Fruit fly (Drosophila melanogaster) whole organism, embryonic: ENCODE data around the gene CG43307.

ENCODE experiments used
- ATbp ChIP-seq: fragments of 200-800 bp; sonication (Bioruptor generic); optimal IDR thresholded peaks from 2 replicates; lab custom pipeline; 2017; ENCODE audit warnings: missing biosample characterization, mild to moderate bottlenecking, missing genetic modification characterization, missing genetic modification reagents
- Abd-B ChIP-seq: fragments of 200-800 bp; sonication (Bioruptor generic); optimal IDR thresholded peaks from 2 replicates; lab custom pipeline; 2018; ENCODE audit warnings: missing biosample characterization, mild to moderate bottlenecking, missing genetic modification characterization, moderate library complexity
- Bgb ChIP-seq: fragments of 200-800 bp; sonication (Bioruptor generic); IDR thresholded peaks from 2 replicates; pipeline ENCODE4 v1.3.6; 2022; ENCODE audit warnings: missing biosample characterization, missing genetic modification characterization; ENCODE audit not compliant: partially characterized antibody
- CG10267 ChIP-seq: fragments of 200-800 bp; sonication (Bioruptor generic); optimal IDR thresholded peaks from 2 replicates; lab custom pipeline; 2018; ENCODE audit warnings: missing biosample characterization, mild to moderate bottlenecking, missing genetic modification characterization, moderate library complexity
- CG10321 ChIP-seq: fragments of 200-800 bp; sonication (Bioruptor generic); IDR thresholded peaks from 2 replicates; pipeline ENCODE4 v1.3.6; 2022; ENCODE audit warnings: missing biosample characterization, missing genetic modification characterization
- CG10462 ChIP-seq: fragments of 200-800 bp; sonication (Bioruptor generic); optimal IDR thresholded peaks from 2 replicates; lab custom pipeline; 2016; ENCODE audit warnings: missing biosample characterization, missing genetic modification characterization
- CG10654 ChIP-seq: fragments of 200-800 bp; sonication (Bioruptor generic); optimal IDR thresholded peaks from 2 replicates; lab custom pipeline; 2016; ENCODE audit warnings: missing biosample characterization, missing genetic modification characterization
- CG10959 ChIP-seq: fragments of 200-800 bp; sonication (Bioruptor generic); IDR thresholded peaks from 2 replicates; pipeline ENCODE4 v1.3.6; 2022; ENCODE audit warnings: missing biosample characterization, missing genetic modification characterization
- CG12104 ChIP-seq: fragments of 200-800 bp; sonication (Bioruptor generic); optimal IDR thresholded peaks from 3 replicates; lab custom pipeline; 2016; ENCODE audit warnings: missing biosample characterization, missing genetic modification characterization
- CG13296 ChIP-seq: fragments of 200-800 bp; sonication (Bioruptor generic); optimal IDR thresholded peaks from 3 replicates; lab custom pipeline; 2018; ENCODE audit warnings: missing biosample characterization, mild to moderate bottlenecking, missing genetic modification characterization
- CG1603 ChIP-seq: fragments of 200-800 bp; sonication (Bioruptor generic); optimal IDR thresholded peaks from 2 replicates; lab custom pipeline; 2019; ENCODE audit warnings: missing biosample characterization, mild to moderate bottlenecking, missing genetic modification characterization, moderate library complexity
- CG2678 ChIP-seq: fragments of 200-800 bp; sonication (Bioruptor generic); optimal IDR thresholded peaks from 3 replicates; lab custom pipeline; 2019; ENCODE audit warnings: missing biosample characterization, mild to moderate bottlenecking, missing genetic modification characterization, moderate library complexity
- CG30020 ChIP-seq: fragments of 200-800 bp; optimal IDR thresholded peaks from 2 replicates; lab custom pipeline; 2019; ENCODE audit warnings: missing biosample characterization, mild to moderate bottlenecking, missing genetic modification characterization, moderate library complexity
- CG30403 ChIP-seq: fragments of 200-800 bp; sonication (Bioruptor generic); optimal IDR thresholded peaks from 3 replicates; lab custom pipeline; 2016; ENCODE audit warnings: missing biosample characterization, missing genetic modification characterization
- CG31388 ChIP-seq: fragments of 200-800 bp; sonication (Bioruptor generic); optimal IDR thresholded peaks from 2 replicates; lab custom pipeline; 2016; ENCODE audit warnings: missing biosample characterization, missing genetic modification characterization
- CG3407 ChIP-seq: fragments of 200-800 bp; sonication (Bioruptor generic); optimal IDR thresholded peaks from 2 replicates; lab custom pipeline; 2018; ENCODE audit warnings: missing biosample characterization, mild to moderate bottlenecking, missing genetic modification characterization
- CG34224 ChIP-seq: fragments of 200-800 bp; sonication (Bioruptor generic); IDR thresholded peaks from 3 replicates; pipeline ENCODE4 v1.3.6; 2022; ENCODE audit warnings: missing biosample characterization, missing genetic modification characterization; ENCODE audit not compliant: partially characterized antibody
- CG6654 ChIP-seq: fragments of 200-800 bp; sonication (Bioruptor generic); optimal IDR thresholded peaks from 2 replicates; lab custom pipeline; 2017; ENCODE audit warnings: missing biosample characterization, mild to moderate bottlenecking, missing genetic modification characterization
- CG7556 ChIP-seq: fragments of 200-800 bp; sonication (Bioruptor generic); optimal IDR thresholded peaks from 2 replicates; lab custom pipeline; 2017; ENCODE audit warnings: missing biosample characterization, mild to moderate bottlenecking, missing genetic modification characterization
- CG8924 ChIP-seq: fragments of 200-800 bp; optimal IDR thresholded peaks from 3 replicates; lab custom pipeline; 2019; ENCODE audit warnings: missing biosample characterization, mild to moderate bottlenecking, missing genetic modification characterization, moderate library complexity
- CG9437 ChIP-seq: fragments of 200-800 bp; sonication (Bioruptor generic); optimal IDR thresholded peaks from 2 replicates; lab custom pipeline; 2018; ENCODE audit warnings: missing biosample characterization, mild to moderate bottlenecking, missing genetic modification characterization
- CkIIα-i1 ChIP-seq: fragments of 200-800 bp; sonication (Bioruptor generic); IDR thresholded peaks from 2 replicates; pipeline ENCODE4 v1.3.6; 2022; ENCODE audit warnings: missing biosample characterization, missing genetic modification characterization
- D19A ChIP-seq: fragments of 200-800 bp; optimal IDR thresholded peaks from 3 replicates; lab custom pipeline; 2019; ENCODE audit warnings: missing biosample characterization, mild to moderate bottlenecking, missing genetic modification characterization, moderate library complexity
- Dfd ChIP-seq, 2 experiments: fragments of >200 bp; optimal IDR thresholded peaks; 2 replicates each; lab custom pipeline; 2017; ENCODE audit warnings: missing biosample characterization in 2 of 2, missing genetic modification characterization in 2 of 2
- Dip2 ChIP-seq: fragments of 200-800 bp; sonication (Bioruptor generic); IDR thresholded peaks from 2 replicates; pipeline ENCODE4 v1.3.6; 2022; ENCODE audit warnings: missing biosample characterization, missing genetic modification characterization
- Ets97D ChIP-seq: fragments of 200-800 bp; sonication (Bioruptor generic); optimal IDR thresholded peaks from 3 replicates; lab custom pipeline; 2016; ENCODE audit warnings: missing biosample characterization, missing genetic modification characterization
- Gsc ChIP-seq: fragments of 200-800 bp; sonication (Bioruptor generic); IDR thresholded peaks from 2 replicates; pipeline ENCODE4 v1.3.6; 2022; ENCODE audit warnings: missing biosample characterization, missing genetic modification characterization
- HLH3B ChIP-seq: fragments of 200-800 bp; sonication (Bioruptor generic); IDR thresholded peaks from 2 replicates; pipeline ENCODE4 v1.3.6; 2022; ENCODE audit warnings: missing biosample characterization, missing genetic modification characterization
- Hmx ChIP-seq: fragments of 200-800 bp; sonication (Bioruptor generic); optimal IDR thresholded peaks from 2 replicates; lab custom pipeline; 2016; ENCODE audit warnings: missing biosample characterization, missing genetic modification characterization
- Hr3 ChIP-seq: fragments of 200-800 bp; sonication (Bioruptor generic); optimal IDR thresholded peaks from 3 replicates; lab custom pipeline; 2016; ENCODE audit warnings: missing biosample characterization, missing genetic modification characterization
- Jarid2 ChIP-seq: fragments of 200-800 bp; sonication (Bioruptor generic); optimal IDR thresholded peaks from 3 replicates; lab custom pipeline; 2017; ENCODE audit warnings: mild to moderate bottlenecking, missing biosample characterization, missing genetic modification reagents, missing genetic modification characterization
- Sin3A ChIP-seq: fragments of >200 bp; optimal IDR thresholded peaks from 2 replicates; lab custom pipeline; 2018
- Trl ChIP-seq, 3 experiments: fragments of >200 bp in 2 of 3; fragments of 200-800 bp in 1 of 3; sonication (Bioruptor generic) in 1 of 3; optimal IDR thresholded peaks; 2 replicates in 1 of 3; 3 replicates in 2 of 3; lab custom pipeline; 2016 to 2017; ENCODE audit warnings: missing biosample characterization in 1 of 3, missing genetic modification characterization in 1 of 3
- bcd ChIP-seq: fragments of 200-800 bp; sonication (Bioruptor generic); optimal IDR thresholded peaks from 2 replicates; lab custom pipeline; 2017; ENCODE audit warnings: missing biosample characterization, mild to moderate bottlenecking, missing genetic modification characterization
- bowl ChIP-seq: fragments of 200-800 bp; sonication (Bioruptor generic); IDR thresholded peaks from 2 replicates; pipeline ENCODE4 v1.3.6; 2022; ENCODE audit warnings: missing biosample characterization, missing genetic modification characterization
- en ChIP-seq: fragments of 200-800 bp; sonication (Bioruptor generic); optimal IDR thresholded peaks from 2 replicates; lab custom pipeline; 2016; ENCODE audit warnings: missing biosample characterization, missing genetic modification characterization
- hb ChIP-seq: fragments of 200-800 bp; sonication (Bioruptor generic); IDR thresholded peaks from 3 replicates; pipeline ENCODE4 v1.3.6; 2022; ENCODE audit warnings: missing biosample characterization, missing genetic modification characterization; ENCODE audit not compliant: partially characterized antibody
- hkb ChIP-seq, 2 experiments: fragments of 200-800 bp in 1 of 2; fragments of >200 bp in 1 of 2; sonication (Bioruptor generic) in 1 of 2; IDR thresholded peaks in 1 of 2; optimal IDR thresholded peaks in 1 of 2; 2 replicates each; pipeline versions ENCODE4 v1.3.6 to Lab custom; 2017 to 2022; ENCODE audit warnings: missing biosample characterization in 1 of 2, missing genetic modification characterization in 1 of 2
- jigr1 ChIP-seq: fragments of 200-800 bp; sonication (Bioruptor generic); IDR thresholded peaks from 3 replicates; pipeline ENCODE4 v1.3.6; 2022; ENCODE audit warnings: missing biosample characterization, missing genetic modification characterization
- ken ChIP-seq: fragments of 200-800 bp; sonication (Bioruptor generic); IDR thresholded peaks from 3 replicates; pipeline ENCODE4 v1.3.6; 2022; ENCODE audit warnings: missing biosample characterization, missing genetic modification characterization
- knrl ChIP-seq: fragments of 200-800 bp; sonication (Bioruptor generic); IDR thresholded peaks from 3 replicates; pipeline ENCODE4 v1.3.6; 2022; ENCODE audit warnings: missing biosample characterization, missing genetic modification characterization; ENCODE audit not compliant: partially characterized antibody
- nerfin-2 ChIP-seq: fragments of 200-800 bp; sonication (Bioruptor generic); IDR thresholded peaks from 2 replicates; pipeline ENCODE4 v1.3.6; 2022; ENCODE audit warnings: missing biosample characterization, missing genetic modification characterization; ENCODE audit not compliant: partially characterized antibody
- nmo ChIP-seq: fragments of 200-800 bp; sonication (Bioruptor generic); optimal IDR thresholded peaks from 2 replicates; lab custom pipeline; 2018; ENCODE audit warnings: missing biosample characterization, mild to moderate bottlenecking, missing genetic modification characterization, moderate library complexity
- psq ChIP-seq: fragments of 200-800 bp; sonication (Bioruptor generic); optimal IDR thresholded peaks from 2 replicates; lab custom pipeline; 2017; ENCODE audit warnings: missing biosample characterization, missing genetic modification characterization
- sima ChIP-seq: fragments of 200-800 bp; sonication (Bioruptor generic); optimal IDR thresholded peaks from 2 replicates; lab custom pipeline; 2016; ENCODE audit warnings: missing biosample characterization, missing genetic modification characterization
- sob ChIP-seq: fragments of 200-800 bp; sonication (Bioruptor generic); IDR thresholded peaks from 2 replicates; pipeline ENCODE4 v1.3.6; 2022; ENCODE audit warnings: missing biosample characterization, missing genetic modification characterization
- wdn ChIP-seq: fragments of 200-800 bp; sonication (Bioruptor generic); IDR thresholded peaks from 2 replicates; pipeline ENCODE4 v1.3.6; 2022; ENCODE audit warnings: missing biosample characterization, missing genetic modification characterization
- zf30C ChIP-seq: fragments of 200-800 bp; sonication (Bioruptor generic); optimal IDR thresholded peaks from 3 replicates; lab custom pipeline; 2018; ENCODE audit warnings: missing biosample characterization, mild to moderate bottlenecking, missing genetic modification characterization

The CG43307 gene

dm6 chr2L:5799435-5800387 is 11.7 kb upstream of the CG43307 start, which contains the start of gene CG9171 (continued):
- TF ChIP-seq Dip2 (no peak), Hr3 (no peak), CG10267 (tag; lab: Kevin White, UChicago) (peak; percentile 73), Trl (optimal IDR thresholded peaks at IDR 0.05; lab: Kevin White, UChicago) (peak; percentile 79 to 85), Trl (GFP tag; optimal IDR thresholded peaks at IDR 0.05; lab: Kevin White, UChicago) (peak; percentile 54), CG10654 (GFP tag; lab: Kevin White, UChicago) (no peak), CG1603 (tag; lab: Kevin White, UChicago) (peak; percentile 91), Hmx (GFP tag; lab: Kevin White, UChicago) (no peak), ATbp (GFP tag; lab: Kevin White, UChicago) (no peak), ken (peak; percentile 23; the same call in 2 of the 3 replicates), CG34224 (GFP tag; lab: Robert Waterston, UW) (no peak; the same call in 1 of the 3 replicates), bcd (GFP tag; lab: Kevin White, UChicago) (peak; percentile 47), CG30403 (GFP tag; lab: Kevin White, UChicago) (peak; percentile 24), psq (GFP tag; lab: Kevin White, UChicago) (peak; percentile 67), CG10959 (no peak), Ets97D (GFP tag; lab: Kevin White, UChicago) (peak; percentile 80), CG7556 (peak; percentile 24), nmo (GFP tag; lab: Kevin White, UChicago) (peak; percentile 56), CG31388 (no peak), Dfd (GFP tag; optimal IDR thresholded peaks at IDR 0.05; lab: Kevin White, UChicago) (peak in 1 of 2 experiments; percentile 26), hkb (optimal IDR thresholded peaks at IDR 0.05; lab: Kevin White, UChicago) (no peak), hkb (GFP tag; IDR thresholded peaks at IDR 0.05; lab: Robert Waterston, UW) (peak; percentile 31; the same call in 1 of the 2 replicates), CG8924 (tag; lab: Kevin White, UChicago) (no peak), Sin3A (lab: Kevin White, UChicago) (peak; percentile 13), CG6654 (GFP tag; lab: Kevin White, UChicago) (no peak), sob (peak; percentile 45), zf30C (GFP tag; lab: Kevin White, UChicago) (peak; percentile 82), bowl (GFP tag; lab: Robert Waterston, UW) (no peak), CG9437 (GFP tag; lab: Kevin White, UChicago) (no peak), CG30020 (tag; lab: Kevin White, UChicago) (peak; percentile 83), CG2678 (tag; lab: Kevin White, UChicago) (peak; percentile 33), HLH3B (GFP tag; lab: Robert Waterston, UW) (no peak), Jarid2 (GFP tag; lab: Kevin White, UChicago) (peak; percentile 95), CG10462 (GFP tag; lab: Kevin White, UChicago) (no peak), CG10321 (GFP tag; lab: Robert Waterston, UW) (no peak), CkIIα-i1 (no peak), Gsc (GFP tag; lab: Robert Waterston, UW) (no peak), knrl (peak; percentile 46; the same call in 1 of the 3 replicates), CG13296 (GFP tag; lab: Kevin White, UChicago) (peak; percentile 9), sima (no peak), nerfin-2 (GFP tag; lab: Robert Waterston, UW) (peak; percentile 45; the same call in 1 of the 2 replicates), wdn (no peak), Abd-B (GFP tag; lab: Kevin White, UChicago) (peak; percentile 51), CG12104 (GFP tag; lab: Kevin White, UChicago) (no peak), en (GFP tag; lab: Kevin White, UChicago) (no peak), jigr1 (no peak), Bgb (GFP tag; lab: Robert Waterston, UW) (peak; percentile 63; the same call in 1 of the 2 replicates), D19A (tag; lab: Kevin White, UChicago) (no peak), hb (GFP tag; lab: Robert Waterston, UW) (no peak), CG3407 (GFP tag; lab: Kevin White, UChicago) (no peak)
